Worm (Caenorhabditis elegans): Measurements from ENCODE around the gene irg-7.

ce11 chrX:3244402-3244801 is 966 bp upstream of the irg-7 start:
- TF ChIP-seq T22C8.4 (GFP tag; IDR thresholded peaks at IDR 0.05): no peak
- no peak for TF ChIP-seq ztf-29 (GFP tag; IDR thresholded peaks at IDR 0.05)
- TF ChIP-seq med-1 (GFP tag; optimal IDR thresholded peaks at IDR 0.05; ENCODE audit: insufficient read depth): no peak
- TF ChIP-seq flt-1 (GFP tag; IDR thresholded peaks at IDR 0.05): no peak
- TF ChIP-seq cog-1 (tag; optimal IDR thresholded peaks at IDR 0.05): no peak
- TF ChIP-seq klf-2 (GFP tag; conservative IDR thresholded peaks at IDR 0.05): no peak
- TF ChIP-seq ztf-23 (GFP tag; IDR thresholded peaks at IDR 0.05): no peak
- no peak for TF ChIP-seq ref-1 (GFP tag; conservative IDR thresholded peaks at IDR 0.05)
- TF ChIP-seq tab-1 (GFP tag; IDR thresholded peaks at IDR 0.05): no peak
